Worm (Caenorhabditis elegans) whole organism, midembryonic: ENCODE results near the gene wht-3.

ENCODE experiments used
- T22C8.4 ChIP-seq: fragments of 200-800 bp; sonication (Bioruptor generic); IDR thresholded peaks from 2 replicates; pipeline ENCODE4 v1.3.6; 2022; ENCODE audit warnings: missing genetic modification characterization, missing compliant biosample characterization
- cog-1 ChIP-seq: sonication (generic microtip); optimal IDR thresholded peaks from 2 replicates; lab custom pipeline; 2016; ENCODE audit warnings: missing genetic modification characterization, missing compliant biosample characterization
- flt-1 ChIP-seq: fragments of 200-800 bp; sonication (Bioruptor generic); IDR thresholded peaks from 2 replicates; pipeline ENCODE4 v1.3.6; 2022; ENCODE audit warnings: missing genetic modification characterization, missing compliant biosample characterization
- klf-2 ChIP-seq: fragments of 200-800 bp; sonication (Bioruptor generic); conservative IDR thresholded peaks from 2 replicates; pipeline ENCODE4 v1.3.6; 2022; ENCODE audit warnings: missing genetic modification reagents, missing genetic modification characterization, missing compliant biosample characterization
- med-1 ChIP-seq: sonication (generic microtip); optimal IDR thresholded peaks from 2 replicates; lab custom pipeline; 2017; ENCODE audit warnings: missing genetic modification characterization, mild to moderate bottlenecking, missing compliant biosample characterization, antibody characterized with exemption, missing genetic modification reagents; ENCODE audit not compliant: insufficient read depth
- ref-1 ChIP-seq: fragments of 200-800 bp; sonication (Bioruptor generic); conservative IDR thresholded peaks from 2 replicates; pipeline ENCODE4 v1.3.6; 2022; ENCODE audit warnings: missing genetic modification reagents, missing genetic modification characterization, missing compliant biosample characterization
- tab-1 ChIP-seq: fragments of 200-800 bp; sonication (Bioruptor generic); IDR thresholded peaks from 2 replicates; pipeline ENCODE4 v1.3.6; 2022; ENCODE audit warnings: missing genetic modification characterization, missing compliant biosample characterization
- ztf-23 ChIP-seq: fragments of 200-800 bp; sonication (Bioruptor generic); IDR thresholded peaks from 2 replicates; pipeline ENCODE4 v1.3.6; 2022; ENCODE audit warnings: missing genetic modification reagents, missing genetic modification characterization, missing compliant biosample characterization
- ztf-29 ChIP-seq: fragments of 200-800 bp; sonication (Bioruptor generic); IDR thresholded peaks from 2 replicates; pipeline ENCODE4 v1.3.6; 2022; ENCODE audit warnings: missing genetic modification reagents, missing genetic modification characterization, missing compliant biosample characterization

Gene wht-3

ce11 chrIII:4143170-4143569, 8.2 kb downstream of the wht-3 start:
- TF ChIP-seq klf-2 (no peak), ref-1 (no peak), ztf-23 (GFP tag; lab: Robert Waterston, UW) (no peak), cog-1 (no peak), flt-1 (no peak), ztf-29 (GFP tag; lab: Robert Waterston, UW) (no peak), med-1 (GFP tag; lab: Kevin White, UChicago) (no peak), T22C8.4 (no peak), tab-1 (GFP tag; lab: Robert Waterston, UW) (no peak)

ce11 chrIII:4137180-4137579, 14.2 kb downstream of the wht-3 start:
- TF ChIP-seq ztf-29 (GFP tag; lab: Robert Waterston, UW), result no peak
- TF ChIP-seq ztf-23 (GFP tag; lab: Robert Waterston, UW), result no peak
- no peak for TF ChIP-seq ref-1
- TF ChIP-seq T22C8.4, result no peak
- no peak for TF ChIP-seq flt-1
- no peak for TF ChIP-seq klf-2
- no peak for TF ChIP-seq cog-1
- no peak for TF ChIP-seq med-1 (GFP tag; lab: Kevin White, UChicago)
- no peak for TF ChIP-seq tab-1 (GFP tag; lab: Robert Waterston, UW)

- TF ChIP-seq ztf-29 (GFP tag; lab: Robert Waterston, UW) (no peak), ztf-23 (GFP tag; lab: Robert Waterston, UW) (no peak), cog-1 (no peak), klf-2 (no peak), ref-1 (no peak), flt-1 (no peak), tab-1 (GFP tag; lab: Robert Waterston, UW) (no peak), T22C8.4 (no peak), med-1 (GFP tag; lab: Kevin White, UChicago) (no peak)
Observed at ce11 chrIII:4134059-4134458, 17.3 kb downstream of the wht-3 start.

DNA sequence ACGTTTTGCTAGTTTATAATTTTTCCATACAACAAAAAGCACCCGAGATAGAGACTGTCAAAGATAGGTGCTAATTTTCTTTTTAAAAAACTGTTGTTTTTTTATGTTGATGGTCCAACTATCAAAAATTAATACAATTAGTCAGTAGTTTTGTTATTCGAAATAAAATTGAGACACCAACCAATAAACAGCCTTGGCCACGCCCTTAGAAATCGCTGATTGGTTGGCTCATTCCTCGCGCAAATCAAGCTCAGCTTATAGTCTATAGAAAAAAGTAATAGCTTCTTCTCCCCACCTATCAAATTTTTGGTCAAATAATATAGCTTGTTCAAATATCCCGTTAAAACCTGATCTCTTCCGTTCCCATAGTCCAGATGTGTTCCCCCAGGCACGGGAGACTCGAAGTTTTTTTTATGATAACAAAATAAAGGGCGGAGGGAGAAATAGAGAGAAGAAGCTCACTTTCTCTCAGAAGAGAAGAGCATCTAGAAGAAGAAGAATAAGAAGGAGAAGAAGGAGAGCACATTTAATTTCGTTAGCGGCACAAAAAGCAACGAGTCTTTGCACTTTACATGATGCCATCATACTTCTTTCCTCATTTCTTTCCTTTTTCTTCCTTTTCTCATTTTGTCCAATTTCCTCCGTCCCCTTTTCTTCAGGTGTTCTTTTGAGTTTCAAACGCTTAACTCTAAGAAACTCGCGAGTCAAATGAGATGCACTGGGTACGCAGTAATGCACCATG, 19.4 kb downstream of the wht-3 start:
- TF ChIP-seq T22C8.4 (no peak), flt-1 (no peak), klf-2 (no peak), ztf-23 (GFP tag; lab: Robert Waterston, UW) (no peak), med-1 (GFP tag; lab: Kevin White, UChicago) (no peak), ref-1 (no peak), ztf-29 (GFP tag; lab: Robert Waterston, UW) (no peak), cog-1 (no peak), tab-1 (GFP tag; lab: Robert Waterston, UW) (no peak)

- no peak for TF ChIP-seq klf-2
- no peak for TF ChIP-seq tab-1 (GFP tag; lab: Robert Waterston, UW)
Observed at ce11 chrIII:4123900-4124299, 27.5 kb downstream of the wht-3 start.

DNA sequence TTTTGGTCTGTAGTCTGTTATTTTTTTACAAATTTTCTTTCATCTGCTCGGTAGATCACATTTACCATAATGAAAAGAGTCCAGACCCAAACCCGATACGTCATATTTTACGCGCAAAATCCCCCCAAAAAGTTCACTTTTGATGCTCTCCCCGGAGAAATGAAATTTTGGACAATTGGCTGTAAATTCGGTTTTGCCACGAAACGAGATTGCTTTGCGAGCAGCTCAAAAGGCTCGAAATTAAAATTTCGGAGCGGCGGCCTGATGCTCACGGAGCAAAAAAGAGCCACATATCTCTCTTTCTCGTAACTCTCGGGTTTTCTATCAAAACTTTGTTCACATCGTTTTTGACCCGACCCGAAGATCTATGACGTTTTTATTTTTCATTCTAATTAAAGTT, 28.1 kb downstream of the wht-3 start:
- TF ChIP-seq ztf-23 (GFP tag; lab: Robert Waterston, UW), result no peak
- no peak for TF ChIP-seq ref-1
- TF ChIP-seq flt-1, result no peak
- TF ChIP-seq cog-1, result no peak
- no peak for TF ChIP-seq ztf-29 (GFP tag; lab: Robert Waterston, UW)
- no peak for TF ChIP-seq tab-1 (GFP tag; lab: Robert Waterston, UW)
- TF ChIP-seq T22C8.4, result no peak
- TF ChIP-seq med-1 (GFP tag; lab: Kevin White, UChicago), result no peak
- TF ChIP-seq klf-2, result no peak

- TF ChIP-seq klf-2 (no peak), cog-1 (no peak), flt-1 (no peak), tab-1 (GFP tag; lab: Robert Waterston, UW) (no peak), ref-1 (no peak), ztf-23 (GFP tag; lab: Robert Waterston, UW) (no peak), T22C8.4 (no peak), ztf-29 (GFP tag; lab: Robert Waterston, UW) (no peak), med-1 (GFP tag; lab: Kevin White, UChicago) (no peak)
Observed at ce11 chrIII:4120386-4120785, 31.0 kb downstream of the wht-3 start.

DNA sequence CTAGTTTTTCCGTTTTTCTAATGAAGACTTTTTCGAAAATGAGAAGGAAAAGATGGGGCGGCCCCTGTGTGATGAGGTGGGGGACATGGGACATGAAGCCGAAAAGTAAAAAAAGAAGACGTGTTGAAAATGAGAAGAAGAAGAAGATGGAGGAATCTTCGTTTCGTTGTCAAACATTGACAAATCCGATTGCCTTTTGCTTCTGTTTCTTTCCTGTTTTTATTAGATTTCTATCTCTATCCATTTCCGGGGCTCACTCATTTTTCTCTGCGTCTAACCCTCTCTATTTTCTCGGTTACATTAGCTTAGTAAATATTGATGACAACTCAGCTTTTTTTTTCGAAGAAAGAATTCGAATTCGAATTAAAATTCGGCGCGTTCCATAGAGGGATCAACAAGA, 31.7 kb downstream of the wht-3 start:
- TF ChIP-seq T22C8.4, result no peak
- no peak for TF ChIP-seq ztf-29 (GFP tag; lab: Robert Waterston, UW)
- no peak for TF ChIP-seq flt-1
- TF ChIP-seq ztf-23 (GFP tag; lab: Robert Waterston, UW), result no peak
- TF ChIP-seq klf-2, result no peak

ce11 chrIII:4115085-4115484, 36.3 kb downstream of the wht-3 start, which contains the start of gene unc-103:
unc-103 (plus strand) TSS chrIII:4115385.
- TF ChIP-seq tab-1 (GFP tag; lab: Robert Waterston, UW) (no peak), ztf-23 (GFP tag; lab: Robert Waterston, UW) (no peak), ref-1 (no peak), flt-1 (no peak), T22C8.4 (no peak), cog-1 (no peak), ztf-29 (GFP tag; lab: Robert Waterston, UW) (no peak), klf-2 (no peak), med-1 (GFP tag; lab: Kevin White, UChicago) (no peak)

ce11 chrIII:4113594-4113993, 37.8 kb downstream of the wht-3 start:
- TF ChIP-seq ref-1, result no peak
- no peak for TF ChIP-seq tab-1 (GFP tag; lab: Robert Waterston, UW)
- TF ChIP-seq med-1 (GFP tag; lab: Kevin White, UChicago), result no peak
- TF ChIP-seq flt-1, result no peak
